Fruit fly (Drosophila melanogaster) whole organism, larva: ENCODE data around the gene Osi9.

Experiments used
- noc ChIP-seq: fragments of 200-800 bp; sonication (Bioruptor generic); optimal IDR thresholded peaks from 3 replicates; lab custom pipeline; 2019; ENCODE audit warnings: missing biosample characterization, mild to moderate bottlenecking, missing genetic modification characterization, moderate library complexity

Osi9 gene

DNA sequence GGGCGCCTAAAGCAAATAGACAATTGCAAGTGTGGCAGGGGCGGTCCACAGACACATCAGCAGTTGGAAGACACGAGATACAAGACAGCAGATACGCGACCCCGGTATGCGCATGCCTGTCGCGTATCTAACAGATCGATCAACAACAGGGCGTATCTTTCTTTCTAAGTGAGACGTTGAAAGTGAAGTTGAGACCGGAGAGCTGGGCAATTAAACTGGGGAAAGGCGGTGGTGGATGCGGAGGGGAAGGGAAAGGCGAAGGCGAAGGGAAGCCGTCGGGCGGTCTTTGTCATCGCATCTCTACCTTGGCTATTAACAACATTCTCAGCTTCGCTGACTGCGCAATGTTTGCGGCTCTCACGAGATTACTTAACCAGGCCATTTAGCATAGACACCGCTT, 34.0 kb downstream of the Osi9 start:
- TF ChIP-seq noc: no peak

DNA sequence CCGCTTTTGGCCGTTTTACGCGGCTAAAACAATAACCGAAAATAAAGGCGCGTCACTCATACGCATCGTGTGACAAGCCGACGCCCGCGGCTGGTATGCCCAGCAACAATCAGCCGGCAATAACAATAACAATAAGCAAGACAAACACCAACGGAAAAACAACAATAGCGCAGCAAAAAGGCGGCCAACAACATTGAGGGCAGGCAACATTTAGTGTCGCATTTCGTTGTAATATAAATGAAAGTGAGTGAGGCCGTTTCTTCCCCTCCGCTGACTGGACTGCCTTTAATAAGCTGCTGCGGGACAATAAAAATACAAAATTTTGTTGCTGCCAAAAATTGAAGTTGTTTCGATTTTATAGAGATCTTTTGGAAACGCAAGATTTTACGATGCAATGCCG, 37.2 kb downstream of the Osi9 start:
- TF ChIP-seq noc: no peak

DNA sequence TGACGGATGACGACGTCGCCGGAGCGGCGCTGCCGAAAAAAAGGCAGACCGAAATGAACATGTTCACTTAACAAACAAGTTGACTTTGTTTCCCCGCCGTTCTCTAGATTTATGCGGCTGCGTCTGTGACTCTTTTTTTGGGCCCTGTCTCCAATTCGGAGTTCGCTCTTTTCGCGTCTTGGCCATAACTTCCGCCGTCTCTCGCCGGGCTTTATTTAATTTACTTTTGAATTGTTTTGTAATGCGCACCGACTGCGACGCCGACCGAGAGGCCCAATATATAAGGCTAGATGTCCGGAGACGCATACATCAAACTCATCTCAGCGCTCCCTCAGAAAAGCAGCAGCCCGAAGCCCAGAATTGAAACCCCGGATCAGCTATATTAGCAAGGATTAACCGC, 38.8 kb downstream of the Osi9 start, which contains the start of gene Osi14:
Gene Osi14, plus strand, starts transcription at position 301 of the 400 bp plus-strand sequence.
- TF ChIP-seq noc: no peak

DNA sequence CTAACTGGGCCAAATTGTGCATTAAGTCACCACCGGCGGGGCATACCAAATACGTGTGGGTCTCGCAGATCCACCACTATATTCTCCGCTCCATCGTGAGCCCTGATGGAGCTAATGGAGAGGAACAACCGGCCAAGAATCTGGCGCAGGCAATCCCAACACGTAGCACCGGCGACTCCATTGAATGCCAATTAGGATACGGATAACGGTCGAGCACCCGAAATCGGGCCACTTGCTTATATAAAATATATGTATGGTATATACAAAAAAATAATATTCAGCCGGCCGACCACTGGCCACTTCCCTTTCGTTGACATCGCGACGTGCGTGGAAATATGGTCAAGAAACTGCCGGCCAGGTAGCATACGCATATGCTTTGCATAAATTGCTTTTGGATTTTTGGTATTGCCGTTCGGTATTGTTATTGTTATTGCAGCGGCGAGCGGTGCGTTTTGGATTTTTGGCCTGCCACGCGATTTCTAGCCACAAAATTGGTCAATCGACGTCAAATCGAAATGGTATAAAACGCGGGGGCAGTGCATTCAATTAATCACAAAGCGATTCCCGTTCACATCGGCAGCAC, 41.3 kb downstream of the Osi9 start, which contains the start of gene Osi15:
Gene Osi15, plus strand, starts transcription at position 548 of the 583 bp plus-strand sequence.
- TF ChIP-seq noc: no peak

DNA sequence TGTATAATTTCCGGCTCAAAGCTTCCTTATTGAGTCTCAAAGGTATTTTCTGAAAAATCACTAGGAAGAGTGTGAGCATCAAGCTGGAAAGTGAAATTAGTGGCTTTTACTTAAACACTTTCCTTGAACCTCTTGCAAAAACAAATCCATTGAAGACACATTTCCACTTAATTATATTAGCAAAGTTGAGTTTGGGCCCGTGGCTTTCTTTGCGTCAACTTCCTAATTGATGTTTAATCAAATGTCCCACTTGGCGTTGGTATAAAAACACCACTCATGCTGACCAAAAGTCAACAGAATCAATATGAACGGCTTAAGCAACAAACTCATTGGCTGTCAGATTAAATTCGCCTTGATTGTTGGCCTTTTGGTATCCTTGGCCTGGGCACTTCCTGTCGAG, 43.7 kb downstream of the Osi9 start, which contains the start of gene CG46396:
Gene CG46396, plus strand, starts transcription at position 301 of the 400 bp plus-strand sequence.
- TF ChIP-seq noc: no peak

DNA sequence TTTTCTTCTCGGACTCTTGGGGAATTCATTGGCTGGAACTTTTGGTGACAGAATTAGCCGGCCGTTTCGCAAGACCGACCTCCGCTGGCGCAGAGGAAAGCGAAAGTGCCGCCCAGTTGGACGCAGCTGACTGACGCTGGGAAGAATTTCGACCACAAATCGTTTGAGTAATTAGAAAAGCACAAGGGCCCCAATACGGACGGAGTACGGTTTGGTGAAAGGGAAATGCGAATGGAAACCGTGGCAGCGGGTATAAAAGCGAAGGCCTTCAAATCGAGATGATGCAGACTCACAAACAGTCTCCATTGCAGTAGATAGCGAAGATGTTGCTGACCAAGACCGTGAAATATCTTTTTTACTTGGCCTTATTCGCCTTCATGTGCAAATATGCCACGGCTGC, 44.9 kb downstream of the Osi9 start, which contains the start of gene Osi16:
Gene Osi16, plus strand, starts transcription at position 301 of the 400 bp plus-strand sequence.
- TF ChIP-seq noc: no peak

DNA sequence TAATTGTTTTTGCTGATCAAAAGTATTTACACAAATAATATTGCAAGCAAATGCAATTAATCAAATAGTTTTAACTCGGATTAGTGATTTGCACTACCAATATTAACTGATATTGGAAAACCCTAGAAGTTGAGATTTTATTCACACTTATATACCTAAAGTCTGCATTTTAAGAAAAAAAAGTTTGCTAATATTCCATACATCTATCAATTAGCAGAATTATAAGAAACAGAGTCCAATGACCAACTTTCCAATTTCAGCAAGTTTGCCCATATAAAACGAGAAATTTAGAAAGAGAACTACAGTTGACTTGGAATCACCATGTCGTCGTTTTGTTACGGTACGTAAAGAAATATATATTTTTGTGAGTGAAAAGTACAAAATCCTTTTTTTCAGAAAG, 46.6 kb downstream of the Osi9 start, which contains the start of gene CG46026:
Gene CG46026, plus strand, starts transcription at position 301 of the 400 bp plus-strand sequence.
- no peak for TF ChIP-seq noc

DNA sequence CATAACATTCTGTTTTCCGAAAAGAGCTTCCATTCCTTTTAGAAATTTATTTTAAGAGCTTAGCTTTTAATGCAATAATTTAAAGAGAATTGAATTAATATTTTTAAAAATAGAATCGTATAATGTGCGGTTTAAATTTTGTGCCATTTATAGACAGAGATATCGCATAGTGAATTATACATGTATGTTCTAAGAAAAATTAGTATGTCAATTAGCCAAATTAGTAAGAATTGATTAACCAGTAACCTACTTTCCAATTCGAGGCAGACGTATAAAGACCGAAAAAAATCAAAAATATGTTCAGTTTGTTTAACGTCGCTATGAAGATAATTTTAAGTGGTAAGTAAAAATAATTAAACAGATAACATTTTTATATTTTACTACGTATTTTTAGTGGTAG, 49.7 kb downstream of the Osi9 start, which contains the start of gene CG31560:
Gene CG31560, plus strand, starts transcription at position 301 of the 400 bp plus-strand sequence.
- TF ChIP-seq noc: no peak
